Fruit fly (Drosophila melanogaster) whole organism, pupa: ENCODE data around the gene Osi24.

Source experiments
- CG15710 ChIP-seq: fragments of 200-800 bp; sonication (Bioruptor generic); optimal IDR thresholded peaks from 2 replicates; lab custom pipeline; 2018; ENCODE audit warnings: missing biosample characterization, mild to moderate bottlenecking, missing genetic modification characterization, moderate library complexity
- CG17806 ChIP-seq: fragments of 200-800 bp; sonication (Bioruptor generic); optimal IDR thresholded peaks from 2 replicates; lab custom pipeline; 2018; ENCODE audit warnings: missing biosample characterization, mild to moderate bottlenecking, missing genetic modification characterization, moderate library complexity
- D1 ChIP-seq: fragments of 200-800 bp; sonication (Bioruptor generic); optimal IDR thresholded peaks from 2 replicates; lab custom pipeline; 2018; ENCODE audit warnings: missing biosample characterization, mild to moderate bottlenecking, missing genetic modification characterization, moderate library complexity
- EcR ChIP-seq: fragments of 200-800 bp; sonication (Bioruptor generic); optimal IDR thresholded peaks from 3 replicates; lab custom pipeline; 2019; ENCODE audit warnings: missing biosample characterization, missing genetic modification characterization, mild to moderate bottlenecking, moderate library complexity, missing genetic modification reagents
- Ets98B ChIP-seq: fragments of 200-800 bp; sonication (Bioruptor generic); IDR thresholded peaks from 2 replicates; pipeline ENCODE4 v1.3.6; 2022; ENCODE audit warnings: missing biosample characterization, missing genetic modification characterization
- Pif1A ChIP-seq: fragments of 200-800 bp; sonication (Bioruptor generic); optimal IDR thresholded peaks from 3 replicates; lab custom pipeline; 2016; ENCODE audit warnings: missing biosample characterization, missing genetic modification characterization
- Snoo ChIP-seq: fragments of 200-800 bp; sonication (Bioruptor generic); optimal IDR thresholded peaks from 3 replicates; lab custom pipeline; 2017; ENCODE audit warnings: missing biosample characterization, mild to moderate bottlenecking, missing genetic modification characterization, inconsistent platforms
- fd96Ca ChIP-seq: fragments of 200-800 bp; sonication (Bioruptor generic); IDR thresholded peaks from 3 replicates; pipeline ENCODE4 v1.3.6; 2022; ENCODE audit warnings: missing biosample characterization, missing genetic modification characterization

- TF ChIP-seq D1 (tag; lab: Kevin White, UChicago) (no peak), Pif1A (GFP tag; lab: Kevin White, UChicago) (no peak), fd96Ca (GFP tag; lab: Robert Waterston, UW) (no peak), Snoo (tag; lab: Kevin White, UChicago) (no peak), EcR (no peak), Ets98B (GFP tag; lab: Robert Waterston, UW) (no peak), CG15710 (tag; lab: Kevin White, UChicago) (no peak), CG17806 (tag; lab: Kevin White, UChicago) (no peak)
Observed at dm6 chr3R:6234189-6234758, 35.7 kb downstream of the Osi24 start, which contains the start of gene Osi6.
